Fruit fly (Drosophila melanogaster) whole organism, prepupa: Measurements from ENCODE around the gene RpL36.

ENCODE experiments used
- Blimp-1 ChIP-seq: fragments of 200-800 bp; sonication (Bioruptor generic); optimal IDR thresholded peaks from 3 replicates; lab custom pipeline; 2017; ENCODE audit warnings: missing biosample characterization, missing genetic modification characterization, mild to moderate bottlenecking, moderate library complexity, missing genetic modification reagents
- CG10631 ChIP-seq: fragments of 200-800 bp; sonication (Bioruptor generic); optimal IDR thresholded peaks from 2 replicates; lab custom pipeline; 2016; ENCODE audit warnings: missing biosample characterization, missing genetic modification characterization
- CG10669 ChIP-seq: fragments of 200-800 bp; sonication (Bioruptor generic); optimal IDR thresholded peaks from 3 replicates; lab custom pipeline; 2018; ENCODE audit warnings: missing biosample characterization, mild to moderate bottlenecking, missing genetic modification characterization, moderate library complexity
- CG11294 ChIP-seq: fragments of 200-800 bp; sonication (Bioruptor generic); IDR thresholded peaks from 2 replicates; pipeline ENCODE4 v1.3.6; 2022; ENCODE audit warnings: missing biosample characterization, missing genetic modification characterization
- CG11762 ChIP-seq: fragments of 200-800 bp; sonication (Bioruptor generic); optimal IDR thresholded peaks from 3 replicates; lab custom pipeline; 2016; ENCODE audit warnings: missing biosample characterization, missing genetic modification characterization; ENCODE audit not compliant: insufficient read depth
- CG11902 ChIP-seq: fragments of 200-800 bp; sonication (Bioruptor generic); optimal IDR thresholded peaks from 3 replicates; lab custom pipeline; 2016; ENCODE audit warnings: missing biosample characterization, missing genetic modification characterization
- CG15336 ChIP-seq: fragments of 200-800 bp; sonication (Bioruptor generic); IDR thresholded peaks from 2 replicates; pipeline ENCODE4 v1.3.6; 2022; ENCODE audit warnings: missing biosample characterization, missing genetic modification characterization
- CG16779 ChIP-seq: fragments of 200-800 bp; sonication (Bioruptor generic); optimal IDR thresholded peaks from 3 replicates; lab custom pipeline; 2017; ENCODE audit warnings: missing biosample characterization, mild to moderate bottlenecking, missing genetic modification characterization
- CG3032 ChIP-seq: fragments of 200-800 bp; optimal IDR thresholded peaks from 2 replicates; lab custom pipeline; 2019; ENCODE audit warnings: missing biosample characterization, mild to moderate bottlenecking, missing genetic modification characterization, moderate library complexity
- CG31627 ChIP-seq: fragments of 200-800 bp; sonication (Bioruptor generic); optimal IDR thresholded peaks from 3 replicates; lab custom pipeline; 2016; ENCODE audit warnings: missing biosample characterization, missing genetic modification characterization
- CG32006 ChIP-seq: fragments of 200-800 bp; sonication (Bioruptor generic); optimal IDR thresholded peaks from 3 replicates; lab custom pipeline; 2017; ENCODE audit warnings: missing biosample characterization, mild to moderate bottlenecking, missing genetic modification characterization
- CG34406 ChIP-seq: fragments of 200-800 bp; sonication (Bioruptor generic); optimal IDR thresholded peaks from 3 replicates; lab custom pipeline; 2016; ENCODE audit warnings: missing biosample characterization, missing genetic modification characterization
- CG4318 ChIP-seq: fragments of 200-800 bp; sonication (Bioruptor generic); optimal IDR thresholded peaks from 3 replicates; lab custom pipeline; 2017; ENCODE audit warnings: missing biosample characterization, mild to moderate bottlenecking, missing genetic modification characterization
- CG6163 ChIP-seq: fragments of 200-800 bp; sonication (Bioruptor generic); IDR thresholded peaks from 3 replicates; pipeline ENCODE4 v1.3.6; 2022; ENCODE audit warnings: missing biosample characterization, missing genetic modification characterization
- CG6276 ChIP-seq: fragments of 200-800 bp; sonication (Bioruptor generic); optimal IDR thresholded peaks from 2 replicates; lab custom pipeline; 2017; ENCODE audit warnings: missing biosample characterization, mild to moderate bottlenecking, missing genetic modification characterization
- CG6808 ChIP-seq: fragments of 200-800 bp; sonication (Bioruptor generic); optimal IDR thresholded peaks from 3 replicates; lab custom pipeline; 2017; ENCODE audit warnings: missing biosample characterization, missing genetic modification characterization, mild to moderate bottlenecking, moderate library complexity, missing genetic modification reagents
- CG6854 ChIP-seq: fragments of 200-800 bp; sonication (Bioruptor generic); optimal IDR thresholded peaks from 2 replicates; lab custom pipeline; 2017; ENCODE audit warnings: missing biosample characterization, mild to moderate bottlenecking, missing genetic modification characterization
- CG7368 ChIP-seq: fragments of 200-800 bp; sonication (Bioruptor generic); optimal IDR thresholded peaks from 3 replicates; lab custom pipeline; 2016; ENCODE audit warnings: missing biosample characterization, missing genetic modification characterization
- CG8119 ChIP-seq: fragments of 200-800 bp; sonication (Bioruptor generic); IDR thresholded peaks from 3 replicates; pipeline ENCODE4 v1.3.6; 2022; ENCODE audit warnings: missing biosample characterization, missing genetic modification characterization
- CG8319 ChIP-seq: fragments of 200-800 bp; sonication (Bioruptor generic); optimal IDR thresholded peaks from 3 replicates; lab custom pipeline; 2016; ENCODE audit warnings: missing biosample characterization, missing genetic modification characterization
- CG8632 ChIP-seq: fragments of 200-800 bp; sonication (Bioruptor generic); optimal IDR thresholded peaks from 3 replicates; lab custom pipeline; 2016; ENCODE audit warnings: missing biosample characterization, missing genetic modification characterization
- CG9139 ChIP-seq: fragments of 200-800 bp; sonication (Bioruptor generic); optimal IDR thresholded peaks from 3 replicates; lab custom pipeline; 2017; ENCODE audit warnings: missing biosample characterization, mild to moderate bottlenecking, missing genetic modification characterization
- Eip78C ChIP-seq: fragments of 200-800 bp; sonication (Bioruptor generic); peaks from one replicate; lab custom pipeline; 2016; ENCODE audit warnings: missing biosample characterization, missing genetic modification characterization
- Eip93F ChIP-seq: fragments of 200-800 bp; sonication (Bioruptor generic); optimal IDR thresholded peaks from 2 replicates; lab custom pipeline; 2016; ENCODE audit warnings: missing biosample characterization, mild to moderate bottlenecking, missing genetic modification characterization
- Ets21C ChIP-seq: fragments of 200-800 bp; sonication (Bioruptor generic); optimal IDR thresholded peaks from 3 replicates; lab custom pipeline; 2016; ENCODE audit warnings: missing biosample characterization, missing genetic modification characterization
- Ets96B ChIP-seq: fragments of 200-800 bp; optimal IDR thresholded peaks from 2 replicates; lab custom pipeline; 2019; ENCODE audit warnings: missing biosample characterization, mild to moderate bottlenecking, missing genetic modification characterization, moderate library complexity
- Gug ChIP-seq: fragments of 200-800 bp; sonication (Bioruptor generic); IDR thresholded peaks from 2 replicates; pipeline ENCODE4 v1.3.6; 2022; ENCODE audit warnings: missing biosample characterization, missing genetic modification characterization
- Hr38 ChIP-seq: sonication (Bioruptor generic); optimal IDR thresholded peaks from 2 replicates; lab custom pipeline; 2016; ENCODE audit warnings: missing biosample characterization, missing genetic modification characterization
- Hr39 ChIP-seq: fragments of 200-800 bp; sonication (Bioruptor generic); optimal IDR thresholded peaks from 2 replicates; lab custom pipeline; 2016; ENCODE audit warnings: missing biosample characterization, missing genetic modification characterization
- Hr4 ChIP-seq: fragments of 200-800 bp; sonication (Bioruptor generic); optimal IDR thresholded peaks from 3 replicates; lab custom pipeline; 2016; ENCODE audit warnings: missing biosample characterization, missing genetic modification characterization
- Lpt ChIP-seq: fragments of 200-800 bp; sonication (Bioruptor generic); optimal IDR thresholded peaks from 3 replicates; lab custom pipeline; 2016; ENCODE audit warnings: missing biosample characterization, missing genetic modification characterization
- Met ChIP-seq: fragments of 200-800 bp; sonication (Bioruptor generic); optimal IDR thresholded peaks from 3 replicates; lab custom pipeline; 2016; ENCODE audit warnings: missing biosample characterization, missing genetic modification characterization
- OdsH ChIP-seq: fragments of 200-800 bp; sonication (Bioruptor generic); optimal IDR thresholded peaks from 3 replicates; lab custom pipeline; 2016; ENCODE audit warnings: missing biosample characterization, missing genetic modification characterization
- Smox ChIP-seq: fragments of 200-800 bp; sonication (Bioruptor generic); optimal IDR thresholded peaks from 3 replicates; lab custom pipeline; 2016; ENCODE audit warnings: missing biosample characterization, missing genetic modification characterization
- Sox102F ChIP-seq: fragments of 200-800 bp; sonication (Bioruptor generic); optimal IDR thresholded peaks from 2 replicates; lab custom pipeline; 2016; ENCODE audit warnings: missing biosample characterization, mild to moderate bottlenecking, missing genetic modification characterization
- Sox14 ChIP-seq: fragments of 200-800 bp; sonication (Bioruptor generic); optimal IDR thresholded peaks from 3 replicates; lab custom pipeline; 2016; ENCODE audit warnings: missing biosample characterization, missing genetic modification characterization
- Sox15 ChIP-seq: fragments of 200-800 bp; sonication (Bioruptor generic); optimal IDR thresholded peaks from 3 replicates; lab custom pipeline; 2016; ENCODE audit warnings: missing biosample characterization, missing genetic modification characterization
- cyc ChIP-seq: fragments of 200-800 bp; sonication (Bioruptor generic); optimal IDR thresholded peaks from 3 replicates; lab custom pipeline; 2016; ENCODE audit warnings: missing biosample characterization, missing genetic modification characterization
- dsx ChIP-seq: fragments of 200-800 bp; optimal IDR thresholded peaks from 3 replicates; lab custom pipeline; 2019; ENCODE audit warnings: missing biosample characterization, mild to moderate bottlenecking, missing genetic modification characterization, moderate library complexity; ENCODE audit not compliant: poor library complexity, severe bottlenecking
- eg ChIP-seq: fragments of 200-800 bp; sonication (Bioruptor generic); IDR thresholded peaks from 3 replicates; pipeline ENCODE4 v1.3.6; 2022; ENCODE audit warnings: missing biosample characterization, missing genetic modification characterization
- esn ChIP-seq: fragments of 200-800 bp; sonication (Bioruptor generic); optimal IDR thresholded peaks from 2 replicates; lab custom pipeline; 2016; ENCODE audit warnings: missing biosample characterization, mild to moderate bottlenecking, missing genetic modification characterization, moderate library complexity
- fd59A ChIP-seq: fragments of 200-800 bp; sonication (Bioruptor generic); optimal IDR thresholded peaks from 2 replicates; lab custom pipeline; 2017; ENCODE audit warnings: missing biosample characterization, mild to moderate bottlenecking, missing genetic modification characterization, missing genetic modification reagents
- fd85E ChIP-seq: fragments of 200-800 bp; sonication (Bioruptor generic); optimal IDR thresholded peaks from 3 replicates; lab custom pipeline; 2016; ENCODE audit warnings: missing biosample characterization, missing genetic modification characterization
- fkh ChIP-seq: fragments of 200-800 bp; sonication (Bioruptor generic); optimal IDR thresholded peaks from 3 replicates; lab custom pipeline; 2017; ENCODE audit warnings: missing biosample characterization, mild to moderate bottlenecking, missing genetic modification characterization, moderate library complexity
- lz ChIP-seq: fragments of 200-800 bp; sonication (Bioruptor generic); optimal IDR thresholded peaks from 3 replicates; lab custom pipeline; 2016; ENCODE audit warnings: missing biosample characterization, missing genetic modification characterization
- net ChIP-seq: fragments of 200-800 bp; sonication (Bioruptor generic); optimal IDR thresholded peaks from 3 replicates; lab custom pipeline; 2016; ENCODE audit warnings: missing biosample characterization, missing genetic modification characterization
- pdm3 ChIP-seq: fragments of 200-800 bp; sonication (Bioruptor generic); optimal IDR thresholded peaks from 3 replicates; lab custom pipeline; 2016; ENCODE audit warnings: missing biosample characterization, missing genetic modification characterization
- salr ChIP-seq, 2 experiments: fragments of 200-800 bp; sonication (Bioruptor generic); optimal IDR thresholded peaks; 3 replicates each; lab custom pipeline; 2016 to 2018; ENCODE audit warnings: missing biosample characterization in 2 of 2, missing genetic modification characterization in 2 of 2, mild to moderate bottlenecking in 1 of 2
- spab ChIP-seq: fragments of 200-800 bp; sonication (Bioruptor generic); optimal IDR thresholded peaks from 2 replicates; lab custom pipeline; 2017; ENCODE audit warnings: missing biosample characterization, mild to moderate bottlenecking, missing genetic modification characterization, missing genetic modification reagents
- ss ChIP-seq, 2 experiments: fragments of 200-800 bp; sonication (Bioruptor generic); optimal IDR thresholded peaks; 2 replicates in 1 of 2; 3 replicates in 1 of 2; lab custom pipeline; 2017 to 2018; ENCODE audit warnings: mild to moderate bottlenecking in 2 of 2, missing biosample characterization in 2 of 2, missing genetic modification characterization in 2 of 2, moderate library complexity in 1 of 2
- svp ChIP-seq: fragments of 200-800 bp; sonication (Bioruptor generic); peaks from one replicate; lab custom pipeline; 2016; ENCODE audit warnings: missing biosample characterization, missing genetic modification characterization
- vri ChIP-seq: fragments of 200-800 bp; sonication (Bioruptor generic); optimal IDR thresholded peaks from 3 replicates; lab custom pipeline; 2016; ENCODE audit warnings: missing biosample characterization, mild to moderate bottlenecking, missing genetic modification characterization

Gene RpL36

dm6 chrX:629239-629821, at the start of gene RpL36, which contains the start of gene Mybbp1A:
Gene RpL36, minus strand, starts transcription at chrX:629483.
Gene Mybbp1A, plus strand, starts transcription at chrX:629773.
- TF ChIP-seq OdsH (GFP tag; lab: Kevin White, UChicago), result no peak
- TF ChIP-seq CG4318, result no peak
- peak; percentile 63 for TF ChIP-seq net (GFP tag; lab: Kevin White, UChicago)
- no peak; the same call in 1 of the 2 replicates for TF ChIP-seq CG15336
- peak; percentile 29 for TF ChIP-seq Sox15 (GFP tag; lab: Kevin White, UChicago)
- no peak for TF ChIP-seq dsx
- TF ChIP-seq fkh (GFP tag; lab: Kevin White, UChicago), result no peak
- peak; percentile 73 for TF ChIP-seq CG6163 (GFP tag; lab: Robert Waterston, UW)
- no peak for TF ChIP-seq Eip93F
- TF ChIP-seq CG11294 (GFP tag; lab: Robert Waterston, UW), result no peak
- TF ChIP-seq eg, result peak; percentile 65
- TF ChIP-seq Met (GFP tag; lab: Kevin White, UChicago), result no peak
- peak; percentile 25 for TF ChIP-seq Blimp-1 (GFP tag; lab: Kevin White, UChicago)
- no peak for TF ChIP-seq Gug (GFP tag; lab: Robert Waterston, UW)
- TF ChIP-seq CG7368, result no peak
- no peak for TF ChIP-seq Sox102F (GFP tag; lab: Kevin White, UChicago)
- no peak for TF ChIP-seq vri (GFP tag; lab: Kevin White, UChicago)
- peak; percentile 54 for TF ChIP-seq CG8632 (GFP tag; lab: Kevin White, UChicago)
- peak; percentile 75 for TF ChIP-seq CG9139 (GFP tag; lab: Kevin White, UChicago)
- no peak for TF ChIP-seq spab (GFP tag; lab: Kevin White, UChicago)
- TF ChIP-seq fd85E (GFP tag; lab: Kevin White, UChicago), result no peak
- TF ChIP-seq CG8319 (GFP tag; lab: Kevin White, UChicago), result no peak
- no peak for TF ChIP-seq Ets96B (tag; lab: Kevin White, UChicago)
- peak in 1 of 2 experiments; percentile 54 for TF ChIP-seq salr (GFP tag; optimal IDR thresholded peaks at IDR 0.05; lab: Kevin White, UChicago)
- no peak for TF ChIP-seq fd59A
- TF ChIP-seq cyc (GFP tag; lab: Kevin White, UChicago), result peak; percentile 63
- peak; percentile 59 for TF ChIP-seq svp
- TF ChIP-seq CG34406 (GFP tag; lab: Kevin White, UChicago), result peak; percentile 64
- peak; percentile 75 for TF ChIP-seq esn (GFP tag; lab: Kevin White, UChicago)
- peak; percentile 72 for TF ChIP-seq lz
- TF ChIP-seq CG11902, result peak; percentile 36
- peak; percentile 42 for TF ChIP-seq CG3032 (tag; lab: Kevin White, UChicago)
- TF ChIP-seq CG8119, result peak; percentile 58
- TF ChIP-seq CG6854, result peak; percentile 75
- TF ChIP-seq Ets21C (GFP tag; lab: Kevin White, UChicago), result no peak
- TF ChIP-seq CG32006 (GFP tag; lab: Kevin White, UChicago), result no peak
- TF ChIP-seq Eip78C, result peak; percentile 92
- no peak for TF ChIP-seq CG6276 (GFP tag; lab: Kevin White, UChicago)
- TF ChIP-seq Smox (GFP tag; lab: Kevin White, UChicago), result no peak
- no peak for TF ChIP-seq CG16779 (tag; lab: Kevin White, UChicago)
- no peak for TF ChIP-seq CG10631
- no peak for TF ChIP-seq CG6808 (GFP tag; lab: Kevin White, UChicago)
- TF ChIP-seq CG10669 (GFP tag; lab: Kevin White, UChicago), result no peak
- TF ChIP-seq ss (GFP tag; optimal IDR thresholded peaks at IDR 0.05; lab: Kevin White, UChicago), result peak; percentile 77 to 83
- peak; percentile 66 for TF ChIP-seq CG31627
- no peak for TF ChIP-seq Hr4 (GFP tag; lab: Kevin White, UChicago)
- no peak for TF ChIP-seq Hr38 (GFP tag; lab: Kevin White, UChicago)
- TF ChIP-seq CG11762 (GFP tag; lab: Kevin White, UChicago), result peak; percentile 29
- no peak for TF ChIP-seq Hr39 (GFP tag; lab: Kevin White, UChicago)
- no peak for TF ChIP-seq Lpt (GFP tag; lab: Kevin White, UChicago)
- TF ChIP-seq pdm3, result no peak
- TF ChIP-seq Sox14 (GFP tag; lab: Kevin White, UChicago), result peak; percentile 63
